Worm (Caenorhabditis elegans) whole organism, L1 larva: ENCODE measurements around the gene hal-3.

Source experiments
- C16A3.4 ChIP-seq: fragments of 150-350 bp; optimal IDR thresholded peaks from 2 replicates; lab custom pipeline; 2014; ENCODE audit warnings: missing biosample characterization, missing genetic modification characterization
- C34B4.2 ChIP-seq: sonication (generic microtip); optimal IDR thresholded peaks from 2 replicates; lab custom pipeline; 2017; ENCODE audit warnings: mild to moderate bottlenecking, missing genetic modification characterization, missing compliant biosample characterization
- F16B12.6 ChIP-seq: fragments of 150-350 bp; optimal IDR thresholded peaks from 2 replicates; lab custom pipeline; 2014; ENCODE audit warnings: missing biosample characterization, missing genetic modification characterization
- Y116A8C.19 ChIP-seq: sonication (generic microtip); optimal IDR thresholded peaks from 2 replicates; lab custom pipeline; 2016; ENCODE audit warnings: missing compliant biosample characterization, missing genetic modification characterization, borderline replicate concordance
- alr-1 ChIP-seq: fragments of 200-800 bp; sonication (Bioruptor generic); optimal IDR thresholded peaks from 2 replicates; lab custom pipeline; 2018; ENCODE audit warnings: borderline replicate concordance, mild to moderate bottlenecking, missing genetic modification characterization, missing compliant biosample characterization
- ama-1 ChIP-seq: fragments of 150-350 bp; optimal IDR thresholded peaks from 2 replicates; lab custom pipeline; 2014
- ceh-63 ChIP-seq: fragments of 200-800 bp; sonication (Bioruptor generic); optimal IDR thresholded peaks from 2 replicates; lab custom pipeline; 2018; ENCODE audit warnings: mild to moderate bottlenecking, missing genetic modification characterization, missing compliant biosample characterization
- ceh-8 ChIP-seq: fragments of 200-800 bp; sonication (Bioruptor generic); optimal IDR thresholded peaks from 2 replicates; lab custom pipeline; 2018; ENCODE audit warnings: mild to moderate bottlenecking, missing genetic modification characterization, moderate library complexity, missing compliant biosample characterization
- ceh-82 ChIP-seq, 3 experiments: fragments of 150-350 bp in 1 of 3; sonication (generic microtip) in 2 of 3; optimal IDR thresholded peaks; 2 replicates each; lab custom pipeline; 2014 to 2017; ENCODE audit warnings: missing biosample characterization in 3 of 3, missing genetic modification characterization in 3 of 3
- ceh-88 ChIP-seq: fragments of 200-800 bp; sonication (Bioruptor generic); IDR thresholded peaks from 2 replicates; pipeline ENCODE4 v1.3.6; 2022; ENCODE audit warnings: missing genetic modification characterization, missing compliant biosample characterization
- ceh-90 ChIP-seq: sonication (generic microtip); optimal IDR thresholded peaks from 2 replicates; lab custom pipeline; 2016; ENCODE audit warnings: missing genetic modification characterization, missing compliant biosample characterization
- ces-1 ChIP-seq: fragments of 150-350 bp; optimal IDR thresholded peaks from 2 replicates; lab custom pipeline; 2014; ENCODE audit warnings: missing biosample characterization, missing genetic modification reagents, missing genetic modification characterization
- dpl-1 ChIP-seq, 3 experiments: fragments of 150-350 bp in 2 of 3; sonication (generic microtip) in 1 of 3; optimal IDR thresholded peaks; 2 replicates each; lab custom pipeline; 2014 to 2017; ENCODE audit warnings: missing biosample characterization in 3 of 3, missing genetic modification characterization in 3 of 3, missing genetic modification reagents in 3 of 3
- efl-1 ChIP-seq, 4 experiments: fragments of 150-350 bp; optimal IDR thresholded peaks in 3 of 4; peaks in 1 of 4; 1 replicate in 1 of 4; 2 replicates in 3 of 4; lab custom pipeline; 2014; ENCODE audit warnings: missing biosample characterization in 2 of 4, missing genetic modification characterization in 2 of 4, missing genetic modification reagents in 2 of 4
- efl-3 ChIP-seq: fragments of 200-800 bp; sonication (Bioruptor generic); optimal IDR thresholded peaks from 2 replicates; lab custom pipeline; 2018; ENCODE audit warnings: mild to moderate bottlenecking, missing genetic modification characterization, missing compliant biosample characterization
- egl-13 ChIP-seq: sonication (generic microtip); optimal IDR thresholded peaks from 2 replicates; lab custom pipeline; 2016; ENCODE audit warnings: missing genotype, missing genetic modification reagents, missing genetic modification characterization, missing compliant biosample characterization
- fkh-10 ChIP-seq: sonication (generic microtip); optimal IDR thresholded peaks from 2 replicates; lab custom pipeline; 2017; ENCODE audit warnings: missing biosample characterization, missing genetic modification reagents, missing genetic modification characterization
- fkh-8 ChIP-seq: sonication (generic microtip); optimal IDR thresholded peaks from 2 replicates; lab custom pipeline; 2016; ENCODE audit warnings: mild to moderate bottlenecking, missing genetic modification characterization, missing compliant biosample characterization
- grh-1 ChIP-seq: fragments of 200-800 bp; sonication (Bioruptor generic); IDR thresholded peaks from 2 replicates; pipeline ENCODE4 v1.3.6; 2022; ENCODE audit warnings: missing genetic modification reagents, missing genetic modification characterization, missing compliant biosample characterization
- hlh-4 ChIP-seq: sonication (generic microtip); optimal IDR thresholded peaks from 2 replicates; lab custom pipeline; 2016; ENCODE audit warnings: mild to moderate bottlenecking, missing genetic modification characterization, missing compliant biosample characterization
- hpl-2 ChIP-seq: fragments of 150-350 bp; optimal IDR thresholded peaks from 2 replicates; lab custom pipeline; 2014; ENCODE audit warnings: missing biosample characterization, missing genetic modification reagents, missing genetic modification characterization
- jun-1 ChIP-seq: fragments of 150-350 bp; optimal IDR thresholded peaks from 2 replicates; lab custom pipeline; 2014; ENCODE audit warnings: missing biosample characterization, missing genetic modification reagents, missing genetic modification characterization
- lin-13 ChIP-seq: fragments of 150-350 bp; optimal IDR thresholded peaks from 2 replicates; lab custom pipeline; 2014; ENCODE audit warnings: missing biosample characterization, missing genetic modification reagents, missing genetic modification characterization
- lin-15B ChIP-seq: fragments of 150-350 bp; sonication (generic microtip); optimal IDR thresholded peaks from 3 replicates; lab custom pipeline; 2014; ENCODE audit warnings: missing biosample characterization, missing genetic modification characterization
- lin-35 ChIP-seq, 2 experiments: fragments of 150-350 bp; optimal IDR thresholded peaks; 2 replicates each; lab custom pipeline; 2014; ENCODE audit warnings: missing biosample characterization in 2 of 2, missing genetic modification characterization in 2 of 2, missing genetic modification reagents in 2 of 2
- lin-39 ChIP-seq: fragments of 150-350 bp; optimal IDR thresholded peaks from 2 replicates; lab custom pipeline; 2014; ENCODE audit warnings: missing biosample characterization, missing genetic modification reagents, missing genetic modification characterization
- lir-3 ChIP-seq: sonication (generic microtip); optimal IDR thresholded peaks from 2 replicates; lab custom pipeline; 2016; ENCODE audit warnings: mild to moderate bottlenecking, missing genetic modification characterization, moderate library complexity, missing compliant biosample characterization; ENCODE audit not compliant: poor library complexity
- lsy-2 ChIP-seq, 2 experiments: fragments of 150-350 bp; optimal IDR thresholded peaks; 2 replicates each; lab custom pipeline; 2014; ENCODE audit warnings: missing biosample characterization in 2 of 2, missing genetic modification characterization in 2 of 2
- mef-2 ChIP-seq: fragments of 150-350 bp; optimal IDR thresholded peaks from 2 replicates; lab custom pipeline; 2014; ENCODE audit warnings: missing biosample characterization, missing genetic modification characterization
- nhr-11 ChIP-seq: fragments of 150-350 bp; optimal IDR thresholded peaks from 2 replicates; lab custom pipeline; 2014; ENCODE audit warnings: missing biosample characterization, missing genetic modification characterization
- nhr-12 ChIP-seq: sonication (generic microtip); optimal IDR thresholded peaks from 2 replicates; lab custom pipeline; 2017; ENCODE audit warnings: missing biosample characterization, missing genetic modification characterization
- nhr-19 ChIP-seq: fragments of 200-800 bp; sonication (Bioruptor generic); conservative IDR thresholded peaks from 2 replicates; pipeline ENCODE4 v1.3.6; 2022; ENCODE audit warnings: missing genetic modification characterization, missing compliant biosample characterization
- nhr-20 ChIP-seq: sonication (generic microtip); optimal IDR thresholded peaks from 2 replicates; lab custom pipeline; 2016; ENCODE audit warnings: mild to moderate bottlenecking, missing genetic modification characterization, missing compliant biosample characterization
- nhr-28 ChIP-seq: fragments of 150-350 bp; optimal IDR thresholded peaks from 2 replicates; lab custom pipeline; 2014; ENCODE audit warnings: missing biosample characterization, missing genetic modification characterization
- nhr-71 ChIP-seq: sonication (generic microtip); optimal IDR thresholded peaks from 2 replicates; lab custom pipeline; 2016; ENCODE audit warnings: mild to moderate bottlenecking, missing genetic modification characterization, moderate library complexity, missing compliant biosample characterization
- nhr-76 ChIP-seq: sonication (generic microtip); optimal IDR thresholded peaks from 2 replicates; lab custom pipeline; 2017; ENCODE audit warnings: missing biosample characterization, missing genetic modification characterization
- nhr-77 ChIP-seq: fragments of 150-350 bp; optimal IDR thresholded peaks from 2 replicates; lab custom pipeline; 2014; ENCODE audit warnings: missing biosample characterization, missing genetic modification characterization
- nhr-84 ChIP-seq: sonication (generic microtip); optimal IDR thresholded peaks from 2 replicates; lab custom pipeline; 2017; ENCODE audit warnings: missing biosample characterization, missing genetic modification characterization
- nhr-85 ChIP-seq: sonication (generic microtip); peaks from one replicate; lab custom pipeline; 2016; ENCODE audit warnings: missing genetic modification characterization, inconsistent platforms, missing compliant biosample characterization
- pag-3 ChIP-seq: sonication (generic microtip); optimal IDR thresholded peaks from 2 replicates; lab custom pipeline; 2017; ENCODE audit warnings: missing genetic modification characterization, mild to moderate bottlenecking, missing compliant biosample characterization, antibody characterized with exemption, borderline replicate concordance; ENCODE audit not compliant: insufficient read depth
- pax-3 ChIP-seq: fragments of 200-800 bp; sonication (Bioruptor generic); optimal IDR thresholded peaks from 2 replicates; lab custom pipeline; 2018; ENCODE audit warnings: mild to moderate bottlenecking, missing genetic modification characterization, moderate library complexity, missing compliant biosample characterization
- pqm-1 ChIP-seq: sonication (generic microtip); optimal IDR thresholded peaks from 3 replicates; lab custom pipeline; 2017; ENCODE audit warnings: missing biosample characterization, missing genetic modification characterization
- snpc-4 ChIP-seq: fragments of 150-350 bp; optimal IDR thresholded peaks from 2 replicates; lab custom pipeline; 2014; ENCODE audit warnings: missing biosample characterization, missing genetic modification characterization
- snu-23 ChIP-seq: sonication (generic microtip); optimal IDR thresholded peaks from 2 replicates; lab custom pipeline; 2016; ENCODE audit warnings: missing genetic modification characterization, missing compliant biosample characterization
- sox-4 ChIP-seq: sonication (generic microtip); optimal IDR thresholded peaks from 2 replicates; lab custom pipeline; 2016; ENCODE audit warnings: missing genetic modification characterization, missing compliant biosample characterization
- tbx-2 ChIP-seq: sonication (generic microtip); optimal IDR thresholded peaks from 2 replicates; lab custom pipeline; 2016; ENCODE audit warnings: missing genetic modification characterization, missing compliant biosample characterization
- unc-130 ChIP-seq: fragments of 150-350 bp; optimal IDR thresholded peaks from 2 replicates; lab custom pipeline; 2017; ENCODE audit warnings: missing biosample characterization, missing genetic modification characterization, inconsistent platforms
- unc-30 ChIP-seq: sonication (generic microtip); optimal IDR thresholded peaks from 2 replicates; lab custom pipeline; 2017; ENCODE audit warnings: missing biosample characterization, missing genetic modification characterization
- vab-15 ChIP-seq: sonication (generic microtip); optimal IDR thresholded peaks from 2 replicates; lab custom pipeline; 2017; ENCODE audit warnings: missing genotype, mild to moderate bottlenecking, missing genetic modification characterization, missing compliant biosample characterization
- xbp-1 ChIP-seq: sonication (generic microtip); optimal IDR thresholded peaks from 2 replicates; lab custom pipeline; 2016; ENCODE audit warnings: missing genetic modification characterization, missing compliant biosample characterization
- zag-1 ChIP-seq: fragments of 150-350 bp; optimal IDR thresholded peaks from 2 replicates; lab custom pipeline; 2014; ENCODE audit warnings: missing biosample characterization, missing genetic modification characterization
- zip-4 ChIP-seq: fragments of 200-800 bp; sonication (Bioruptor generic); optimal IDR thresholded peaks from 2 replicates; lab custom pipeline; 2018; ENCODE audit warnings: mild to moderate bottlenecking, missing genetic modification characterization, moderate library complexity, missing compliant biosample characterization
- ztf-11 ChIP-seq, 2 experiments: sonication (generic microtip); optimal IDR thresholded peaks; 2 replicates each; lab custom pipeline; 2016 to 2017; ENCODE audit warnings: missing genetic modification characterization in 2 of 2, missing biosample characterization in 1 of 2, missing compliant biosample characterization in 1 of 2

The hal-3 gene

DNA sequence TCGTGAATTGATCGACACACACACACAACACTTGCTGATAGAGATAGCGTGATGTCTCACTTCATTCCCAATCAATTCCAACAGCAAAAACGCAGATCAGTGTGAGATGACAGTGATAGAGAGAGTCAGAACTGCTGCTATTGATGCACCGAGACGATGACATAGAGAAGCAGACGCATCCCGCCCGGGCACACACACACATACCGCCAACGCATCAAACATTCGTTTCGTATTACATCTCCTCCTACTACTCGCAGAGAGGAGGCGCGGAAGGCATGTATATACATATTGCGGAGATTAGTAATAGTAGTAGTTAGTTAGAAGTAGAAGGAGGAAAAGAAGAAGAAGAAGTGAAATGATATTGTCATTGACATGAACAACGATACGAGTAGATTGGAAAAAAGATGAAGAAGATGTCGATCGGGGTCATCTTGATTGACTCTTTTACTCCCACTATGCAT is 2.5 kb upstream of the hal-3 start (continued):
- TF ChIP-seq lir-3 (tag; lab: Kevin White, UChicago), result no peak
- peak in 2 of 3 experiments; percentile 18 to 35 for TF ChIP-seq ceh-82 (tag; optimal IDR thresholded peaks at IDR 0.05; lab: Kevin White, UChicago)
- peak; percentile 61 for TF ChIP-seq nhr-19
- TF ChIP-seq snu-23 (GFP tag; lab: Kevin White, UChicago), result peak; percentile 79
- TF ChIP-seq ces-1 (GFP tag; lab: Kevin White, UChicago), result no peak
- TF ChIP-seq snpc-4 (tag; lab: Kevin White, UChicago), result no peak
- peak in 1 of 3 experiments; percentile 17 for TF ChIP-seq dpl-1 (GFP tag; optimal IDR thresholded peaks at IDR 0.05; lab: Kevin White, UChicago)
- TF ChIP-seq jun-1, result peak; percentile 59
- TF ChIP-seq ama-1, result peak; percentile 81
- TF ChIP-seq lin-39 (tag; lab: Kevin White, UChicago), result no peak
- no peak for TF ChIP-seq lin-15B (tag; lab: Kevin White, UChicago)
- TF ChIP-seq nhr-11 (tag; lab: Kevin White, UChicago), result no peak
- no peak for TF ChIP-seq ztf-11 (tag; optimal IDR thresholded peaks at IDR 0.05; lab: Kevin White, UChicago)
- TF ChIP-seq hlh-4 (tag; lab: Kevin White, UChicago), result no peak
- TF ChIP-seq efl-1 (optimal IDR thresholded peaks at IDR 0.05; lab: Kevin White, UChicago), result peak; percentile 33 to 43
- TF ChIP-seq efl-1 (GFP tag; optimal IDR thresholded peaks at IDR 0.05 in 1 of 2; lab: Kevin White, UChicago), result no peak
- no peak for TF ChIP-seq efl-3 (GFP tag; lab: Kevin White, UChicago)
- peak; percentile 4 to 64 for TF ChIP-seq lin-35 (GFP tag; optimal IDR thresholded peaks at IDR 0.05; lab: Kevin White, UChicago)
- no peak for TF ChIP-seq grh-1
- TF ChIP-seq nhr-85 (tag; lab: Kevin White, UChicago), result peak; percentile 87
- no peak for TF ChIP-seq lin-13 (GFP tag; lab: Kevin White, UChicago)
- no peak for TF ChIP-seq vab-15 (tag; lab: Kevin White, UChicago)
- peak; percentile 80 for TF ChIP-seq nhr-71 (tag; lab: Kevin White, UChicago)
- no peak for TF ChIP-seq hpl-2 (GFP tag; lab: Kevin White, UChicago)
- TF ChIP-seq C16A3.4 (tag; lab: Kevin White, UChicago), result peak; percentile 61
- TF ChIP-seq unc-130 (tag; lab: Kevin White, UChicago), result peak; percentile 59
- no peak for TF ChIP-seq ceh-63 (GFP tag; lab: Kevin White, UChicago)
- TF ChIP-seq lsy-2 (tag; optimal IDR thresholded peaks at IDR 0.05; lab: Kevin White, UChicago), result peak; percentile 26 to 55
- no peak for TF ChIP-seq alr-1 (tag; lab: Kevin White, UChicago)
- no peak for TF ChIP-seq nhr-12 (tag; lab: Kevin White, UChicago)
- peak; percentile 0 for TF ChIP-seq tbx-2 (tag; lab: Kevin White, UChicago)
- TF ChIP-seq fkh-8 (tag; lab: Kevin White, UChicago), result no peak
- TF ChIP-seq nhr-20, result peak; percentile 72
- TF ChIP-seq nhr-76 (tag; lab: Kevin White, UChicago), result no peak
- TF ChIP-seq egl-13 (tag; lab: Kevin White, UChicago), result no peak
- no peak for TF ChIP-seq zag-1 (tag; lab: Kevin White, UChicago)
- peak; percentile 25 for TF ChIP-seq xbp-1 (tag; lab: Kevin White, UChicago)
- no peak for TF ChIP-seq nhr-84
- no peak for TF ChIP-seq C34B4.2 (tag; lab: Kevin White, UChicago)
- no peak for TF ChIP-seq ceh-8 (GFP tag; lab: Kevin White, UChicago)
- no peak for TF ChIP-seq zip-4 (GFP tag; lab: Kevin White, UChicago)
- TF ChIP-seq unc-30, result no peak
- no peak for TF ChIP-seq nhr-28 (tag; lab: Kevin White, UChicago)
- TF ChIP-seq nhr-77 (tag; lab: Kevin White, UChicago), result no peak
- TF ChIP-seq F16B12.6 (tag; lab: Kevin White, UChicago), result no peak
- TF ChIP-seq pag-3 (tag; lab: Kevin White, UChicago), result no peak
- no peak for TF ChIP-seq pax-3 (tag; lab: Kevin White, UChicago)
- no peak for TF ChIP-seq fkh-10 (GFP tag; lab: Kevin White, UChicago)
- no peak for TF ChIP-seq mef-2 (tag; lab: Kevin White, UChicago)
- TF ChIP-seq ceh-90 (tag; lab: Kevin White, UChicago), result no peak
- no peak for TF ChIP-seq Y116A8C.19 (tag; lab: Kevin White, UChicago)
- TF ChIP-seq ceh-88 (GFP tag; lab: Robert Waterston, UW), result no peak
- no peak for TF ChIP-seq pqm-1 (tag; lab: Kevin White, UChicago)
- no peak for TF ChIP-seq sox-4 (tag; lab: Kevin White, UChicago)
